Worm (Caenorhabditis elegans): Measurements from ENCODE around the gene C08G5.7.

C08G5.7 gene

ce11 chrII:786938-787337 is 21.8 kb upstream of the C08G5.7 start, which contains the start of gene F46F5.16:
F46F5.16 (plus strand) TSS chrII:787238.
- TF ChIP-seq arid-1 (GFP tag; conservative IDR thresholded peaks at IDR 0.05) (no peak), zag-1 (tag; optimal IDR thresholded peaks at IDR 0.05) (no peak), cey-2 (tag; optimal IDR thresholded peaks at IDR 0.05; ENCODE audit: borderline replicate concordance, insufficient read depth) (no peak), vab-7 (GFP tag; IDR thresholded peaks at IDR 0.05) (no peak)

DNA sequence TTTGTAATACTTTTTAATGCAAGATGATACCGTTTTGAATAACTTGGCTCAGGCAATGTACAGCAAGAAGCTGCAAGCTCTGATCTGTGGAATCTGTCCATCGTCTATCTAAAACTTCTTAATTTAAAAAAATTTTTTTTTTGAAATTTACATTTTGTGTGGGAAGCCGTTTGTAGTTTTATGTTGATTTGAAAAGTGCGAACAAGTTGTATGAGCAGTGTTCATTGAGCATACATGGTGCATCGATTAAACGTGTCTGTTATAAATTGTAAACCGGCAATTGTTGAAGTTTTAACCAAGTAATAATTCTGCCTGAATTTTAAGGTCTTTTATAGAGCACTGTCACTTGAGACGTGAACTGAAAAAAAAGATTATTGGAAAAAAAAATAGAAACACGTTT is 18.4 kb upstream of the C08G5.7 start, which contains the start of gene Y39F10A.6:
Y39F10A.6 (minus strand) TSS at position 101 of the 400 bp plus-strand sequence.
- TF ChIP-seq cey-2 (tag; optimal IDR thresholded peaks at IDR 0.05; ENCODE audit: borderline replicate concordance, insufficient read depth) (no peak), fos-1 (tag; optimal IDR thresholded peaks at IDR 0.05) (no peak), gei-8 (GFP tag; optimal IDR thresholded peaks at IDR 0.05) (no peak), egl-43 (GFP tag; IDR thresholded peaks at IDR 0.05) (no peak), nhr-111 (GFP tag; optimal IDR thresholded peaks at IDR 0.05) (no peak), zip-11 (GFP tag; IDR thresholded peaks at IDR 0.05) (no peak), T26A8.4 (GFP tag; IDR thresholded peaks at IDR 0.05) (no peak), zip-2 (tag; optimal IDR thresholded peaks at IDR 0.05) (no peak), F44E2.7 (GFP tag; IDR thresholded peaks at IDR 0.05) (no peak), nhr-102 (tag; optimal IDR thresholded peaks at IDR 0.05) (no peak), dpl-1 (GFP tag; optimal IDR thresholded peaks at IDR 0.05) (no peak), Y105C5A.15 (GFP tag; IDR thresholded peaks at IDR 0.05) (no peak), Y5F2A.4 (GFP tag; optimal IDR thresholded peaks at IDR 0.05) (no peak), aly-2 (tag; optimal IDR thresholded peaks at IDR 0.05) (no peak), lin-15B (tag; optimal IDR thresholded peaks at IDR 0.05) (no peak), aha-1 (tag) (no peak)

DNA sequence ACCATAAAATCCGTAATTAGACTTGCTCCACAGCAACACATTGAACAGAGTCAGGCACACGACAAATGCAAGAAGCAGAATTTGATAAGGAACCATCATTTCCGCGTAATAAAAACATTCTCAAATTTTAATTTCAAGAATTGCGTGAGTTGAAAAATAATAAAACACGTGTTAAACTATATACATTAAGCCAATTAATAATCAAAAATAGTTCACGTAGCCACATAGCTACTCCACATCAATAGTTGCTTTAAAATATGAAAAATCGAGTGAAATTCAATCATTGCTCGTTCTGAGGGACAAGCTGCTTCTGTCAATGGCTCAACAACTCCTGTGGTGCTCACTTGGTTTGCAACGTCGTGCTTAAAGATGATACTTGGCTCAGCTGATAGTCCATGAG is 17.8 kb upstream of the C08G5.7 start, which contains the start of gene Y39F10A.3:
Y39F10A.3 (minus strand) TSS at position 101 of the 400 bp plus-strand sequence.
- TF ChIP-seq nhr-6 (tag; optimal IDR thresholded peaks at IDR 0.05) (no peak), php-3 (GFP tag; IDR thresholded peaks at IDR 0.05) (no peak), sdz-12 (GFP tag; optimal IDR thresholded peaks at IDR 0.05) (no peak), zip-11 (GFP tag; IDR thresholded peaks at IDR 0.05) (no peak), daf-19 (GFP tag; conservative IDR thresholded peaks at IDR 0.05) (no peak), hlh-30 (tag; optimal IDR thresholded peaks at IDR 0.05; ENCODE audit: insufficient read depth) (no peak), nhr-42 (GFP tag; IDR thresholded peaks at IDR 0.05) (no peak), fos-1 (tag; optimal IDR thresholded peaks at IDR 0.05) (no peak)

DNA sequence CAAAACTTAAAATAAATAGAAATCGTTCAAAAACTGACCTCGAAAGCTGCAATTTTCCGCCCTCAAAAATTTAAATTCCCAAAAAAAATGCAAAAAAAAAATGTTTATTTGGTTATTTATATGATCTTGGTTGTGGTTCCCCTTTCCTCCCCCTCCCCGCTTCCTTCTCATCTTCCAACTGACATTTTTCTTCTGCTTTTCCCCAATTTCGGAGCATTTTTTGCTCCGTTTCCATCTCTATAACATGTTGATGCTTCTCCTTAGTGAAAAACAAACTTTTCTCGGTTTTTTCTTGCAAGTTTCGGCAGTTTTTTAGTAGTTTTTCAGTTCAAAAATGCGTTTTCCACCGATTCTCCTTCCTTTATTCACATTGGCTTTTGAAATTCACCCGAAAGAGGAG is 9.9 kb upstream of the C08G5.7 start, which contains the start of gene Y39F10A.1:
Y39F10A.1 (plus strand) TSS at position 301 of the 400 bp plus-strand sequence.
- TF ChIP-seq R02D3.7 (tag; optimal IDR thresholded peaks at IDR 0.05) (no peak), tra-1 (GFP tag; IDR thresholded peaks at IDR 0.05) (no peak), unc-62 (GFP tag; optimal IDR thresholded peaks at IDR 0.05 in 1 of 2) (peak in 1 of 2 experiments; percentile 46), unc-62 (tag; optimal IDR thresholded peaks at IDR 0.05) (no peak), egl-27 (tag; optimal IDR thresholded peaks at IDR 0.05) (no peak), daf-19 (GFP tag; conservative IDR thresholded peaks at IDR 0.05) (no peak), hlh-30 (tag; optimal IDR thresholded peaks at IDR 0.05; ENCODE audit: insufficient read depth) (no peak), cey-2 (tag; optimal IDR thresholded peaks at IDR 0.05; ENCODE audit: borderline replicate concordance, insufficient read depth) (no peak), Y105C5A.15 (GFP tag; IDR thresholded peaks at IDR 0.05) (no peak)

ce11 chrII:773830-774229 is 8.7 kb upstream of the C08G5.7 start:
- TF ChIP-seq fkh-10 (GFP tag; optimal IDR thresholded peaks at IDR 0.05) (peak; percentile 81), madf-5 (GFP tag; IDR thresholded peaks at IDR 0.05) (no peak), daf-16 (GFP tag; optimal IDR thresholded peaks at IDR 0.05) (no peak), daf-16 (tag; optimal IDR thresholded peaks at IDR 0.05) (no peak), unc-62 (GFP tag; optimal IDR thresholded peaks at IDR 0.05 in 1 of 2) (no peak), unc-62 (tag; optimal IDR thresholded peaks at IDR 0.05) (no peak), Y105C5A.15 (GFP tag; IDR thresholded peaks at IDR 0.05) (no peak), nhr-6 (tag; optimal IDR thresholded peaks at IDR 0.05) (no peak)
